Worm (Caenorhabditis elegans): Measurements from ENCODE around the gene wrt-3.

ce11 chrIV:9523139-9523538 lies 45.9 kb upstream of the wrt-3 start:
- TF ChIP-seq ztf-29 (GFP tag; IDR thresholded peaks at IDR 0.05) (no peak), T22C8.4 (GFP tag; IDR thresholded peaks at IDR 0.05) (no peak)
